Worm (Caenorhabditis elegans) whole organism, L3 larva: ENCODE results near the gene vps-18.

ENCODE experiments used
- R02D3.7 ChIP-seq: fragments of 150-350 bp; optimal IDR thresholded peaks from 2 replicates; lab custom pipeline; 2014; ENCODE audit warnings: missing biosample characterization, missing genetic modification characterization
- ama-1 ChIP-seq: fragments of 150-350 bp; optimal IDR thresholded peaks from 2 replicates; lab custom pipeline; 2018
- ceh-28 ChIP-seq: fragments of 150-350 bp; optimal IDR thresholded peaks from 2 replicates; lab custom pipeline; 2014; ENCODE audit warnings: missing biosample characterization, missing genetic modification reagents, missing genetic modification characterization
- ceh-82 ChIP-seq: fragments of 150-350 bp; optimal IDR thresholded peaks from 2 replicates; lab custom pipeline; 2014; ENCODE audit warnings: missing biosample characterization, missing genetic modification characterization
- egl-27 ChIP-seq: sonication (generic microtip); optimal IDR thresholded peaks from 4 replicates; lab custom pipeline; 2017; ENCODE audit warnings: missing biosample characterization, missing genetic modification reagents, missing genetic modification characterization
- elt-3 ChIP-seq, 3 experiments: fragments of 150-350 bp in 1 of 3; sonication (generic microtip) in 2 of 3; optimal IDR thresholded peaks; 2 replicates in 2 of 3; 4 replicates in 1 of 3; lab custom pipeline; 2014 to 2017; ENCODE audit warnings: missing biosample characterization in 3 of 3, missing genetic modification characterization in 3 of 3
- fkh-10 ChIP-seq: sonication (generic microtip); optimal IDR thresholded peaks from 2 replicates; lab custom pipeline; 2017; ENCODE audit warnings: missing biosample characterization, missing genetic modification reagents, missing genetic modification characterization
- nhr-11 ChIP-seq: fragments of 150-350 bp; optimal IDR thresholded peaks from 2 replicates; lab custom pipeline; 2014; ENCODE audit warnings: missing biosample characterization, missing genetic modification characterization
- nhr-12 ChIP-seq: fragments of 150-350 bp; optimal IDR thresholded peaks from 2 replicates; lab custom pipeline; 2014; ENCODE audit warnings: missing biosample characterization, missing genetic modification characterization
- nhr-25 ChIP-seq: sonication (generic microtip); optimal IDR thresholded peaks from 2 replicates; lab custom pipeline; 2017; ENCODE audit warnings: missing biosample characterization, missing genetic modification characterization
- nhr-76 ChIP-seq: fragments of 150-350 bp; sonication (generic microtip); optimal IDR thresholded peaks from 5 replicates; lab custom pipeline; 2014; ENCODE audit warnings: missing biosample characterization, missing genetic modification characterization
- pha-4 ChIP-seq: fragments of 150-350 bp; optimal IDR thresholded peaks from 2 replicates; lab custom pipeline; 2014; ENCODE audit warnings: missing biosample characterization, missing genetic modification reagents, missing genetic modification characterization
- unc-62 ChIP-seq: fragments of 150-350 bp; sonication (generic microtip); optimal IDR thresholded peaks from 4 replicates; lab custom pipeline; 2014; ENCODE audit warnings: missing biosample characterization, missing genetic modification reagents, missing genetic modification characterization
- zag-1 ChIP-seq: fragments of 150-350 bp; optimal IDR thresholded peaks from 2 replicates; lab custom pipeline; 2014; ENCODE audit warnings: missing biosample characterization, missing genetic modification characterization

- TF ChIP-seq zag-1 (tag; lab: Kevin White, UChicago) (no peak), egl-27 (tag; lab: Kevin White, UChicago) (no peak), ceh-82 (no peak), R02D3.7 (tag; lab: Kevin White, UChicago) (no peak), ceh-28 (tag; lab: Kevin White, UChicago) (peak; percentile 14), fkh-10 (no peak), unc-62 (no peak), nhr-76 (tag; lab: Kevin White, UChicago) (no peak), nhr-12 (no peak), pha-4 (tag; lab: Kevin White, UChicago) (no peak), nhr-25 (no peak), nhr-11 (tag; lab: Kevin White, UChicago) (no peak), ama-1 (no peak), elt-3 (tag; optimal IDR thresholded peaks at IDR 0.05; lab: Kevin White, UChicago) (no peak)
Observed at ce11 chrII:4419956-4420355, 41.0 kb upstream of the vps-18 start, which contains the start of gene bpnt-1.
